Fruit fly (Drosophila melanogaster): ENCODE data around the gene CG10877.

- TF ChIP-seq CG8301 (tag; optimal IDR thresholded peaks at IDR 0.05), result no peak
- TF ChIP-seq Pif1A (GFP tag; optimal IDR thresholded peaks at IDR 0.05), result no peak
- TF ChIP-seq Pif1B (GFP tag; optimal IDR thresholded peaks at IDR 0.05), result no peak
- TF ChIP-seq CG32121 (GFP tag; IDR thresholded peaks at IDR 0.05), result no peak
- no peak for TF ChIP-seq CG17806 (tag; optimal IDR thresholded peaks at IDR 0.05)
- peak; percentile 42; the same call in 1 of the 2 replicates for TF ChIP-seq CG12605 (GFP tag; IDR thresholded peaks at IDR 0.05)
- no peak for TF ChIP-seq Snoo (tag; optimal IDR thresholded peaks at IDR 0.05)
- TF ChIP-seq EcR (GFP tag; optimal IDR thresholded peaks at IDR 0.05), result peak; percentile 17
- TF ChIP-seq CG13204 (GFP tag; optimal IDR thresholded peaks at IDR 0.05), result peak; percentile 62
- peak; percentile 66 for TF ChIP-seq CG4496 (GFP tag; IDR thresholded peaks at IDR 0.05)
- 0 out of 3 replicates have a peak, but pooled peaks have one; percentile 48 for TF ChIP-seq fd96Ca (GFP tag; IDR thresholded peaks at IDR 0.05)
- TF ChIP-seq CG34367 (tag; optimal IDR thresholded peaks at IDR 0.05), result no peak
- no peak for TF ChIP-seq D1 (tag; optimal IDR thresholded peaks at IDR 0.05)
These were observed 16.1 kb downstream of the CG10877 start for dm6 chr3R:20547758-20548157.
